Worm (Caenorhabditis elegans): ENCODE results near the gene C07E3.10.
A peak's percentile ranks its signal among the peaks of the same experiment; 100 is the strongest.

The C07E3.10 gene

ce11 chrII:10346075-10346474 is at the start of gene C07E3.10:
C07E3.10 (plus strand) TSS chrII:10346375.
- TF ChIP-seq nhr-21 (tag; optimal IDR thresholded peaks at IDR 0.05) = no peak
- no peak for TF ChIP-seq nhr-23 (tag; optimal IDR thresholded peaks at IDR 0.05)
- TF ChIP-seq snpc-4 (tag; optimal IDR thresholded peaks at IDR 0.05) = no peak
- no peak for TF ChIP-seq R02D3.7 (tag; optimal IDR thresholded peaks at IDR 0.05)
- TF ChIP-seq nhr-237 (tag; optimal IDR thresholded peaks at IDR 0.05) = no peak
- no peak for TF ChIP-seq Y55F3AM.14 (GFP tag; optimal IDR thresholded peaks at IDR 0.05)

- no peak for TF ChIP-seq nhr-25 (tag; optimal IDR thresholded peaks at IDR 0.05)
- no peak for TF ChIP-seq unc-55 (GFP tag; optimal IDR thresholded peaks at IDR 0.05)
- peak; percentile 70 for TF ChIP-seq nhr-129 (tag; optimal IDR thresholded peaks at IDR 0.05)
- TF ChIP-seq dmd-4 (tag; optimal IDR thresholded peaks at IDR 0.05) = no peak
- no peak for TF ChIP-seq nhr-23 (tag; optimal IDR thresholded peaks at IDR 0.05)
- no peak for TF ChIP-seq egl-27 (tag; optimal IDR thresholded peaks at IDR 0.05)
- no peak for TF ChIP-seq ceh-16 (tag; optimal IDR thresholded peaks at IDR 0.05)
- no peak for TF ChIP-seq R02D3.7 (tag; optimal IDR thresholded peaks at IDR 0.05)
- TF ChIP-seq peb-1 (tag; optimal IDR thresholded peaks at IDR 0.05) = no peak
- no peak for TF ChIP-seq ZK546.5 (tag; optimal IDR thresholded peaks at IDR 0.05)
- TF ChIP-seq lin-13 (GFP tag; optimal IDR thresholded peaks at IDR 0.05) = peak; percentile 24
- no peak for TF ChIP-seq Y55F3AM.14 (GFP tag; optimal IDR thresholded peaks at IDR 0.05)
- TF ChIP-seq nhr-12 (tag; optimal IDR thresholded peaks at IDR 0.05) = no peak
- TF ChIP-seq fos-1 (tag; optimal IDR thresholded peaks at IDR 0.05) = no peak
- TF ChIP-seq elt-3 (tag; optimal IDR thresholded peaks at IDR 0.05) = no peak
- TF ChIP-seq mdl-1 (tag; optimal IDR thresholded peaks at IDR 0.05) = no peak
- TF ChIP-seq snpc-4 (tag; optimal IDR thresholded peaks at IDR 0.05) = no peak
- TF ChIP-seq unc-39 (tag; optimal IDR thresholded peaks at IDR 0.05) = no peak
- peak; percentile 14 for TF ChIP-seq sem-4 (tag; optimal IDR thresholded peaks at IDR 0.05)
- no peak for TF ChIP-seq ama-1 (optimal IDR thresholded peaks at IDR 0.05)
- TF ChIP-seq C34F6.9 (tag; optimal IDR thresholded peaks at IDR 0.05) = peak; percentile 68
- TF ChIP-seq nhr-10 (tag; optimal IDR thresholded peaks at IDR 0.05) = no peak
- no peak for TF ChIP-seq gmeb-1 (tag; optimal IDR thresholded peaks at IDR 0.05)
- TF ChIP-seq nhr-21 (tag; optimal IDR thresholded peaks at IDR 0.05) = no peak
- peak; percentile 83 for TF ChIP-seq ztf-4 (tag; optimal IDR thresholded peaks at IDR 0.05)
- no peak for TF ChIP-seq blmp-1 (tag; optimal IDR thresholded peaks at IDR 0.05; ENCODE audit: insufficient read depth)
- TF ChIP-seq sma-3 (GFP tag; optimal IDR thresholded peaks at IDR 0.05) = no peak
- no peak for TF ChIP-seq unc-62 (GFP tag; optimal IDR thresholded peaks at IDR 0.05)
- no peak for TF ChIP-seq skn-1 (tag; optimal IDR thresholded peaks at IDR 0.05)
- TF ChIP-seq lsy-2 (tag; optimal IDR thresholded peaks at IDR 0.05) = peak in 1 of 2 experiments; percentile 66
- peak; percentile 70 for TF ChIP-seq F13H6.1 (tag; optimal IDR thresholded peaks at IDR 0.05)
- no peak for TF ChIP-seq elt-1 (tag; optimal IDR thresholded peaks at IDR 0.05)
- TF ChIP-seq mbf-1 (tag; optimal IDR thresholded peaks at IDR 0.05) = no peak
- TF ChIP-seq lin-11 (tag; optimal IDR thresholded peaks at IDR 0.05) = no peak
- TF ChIP-seq zag-1 (tag; optimal IDR thresholded peaks at IDR 0.05) = no peak
- no peak for TF ChIP-seq nhr-77 (tag; optimal IDR thresholded peaks at IDR 0.05)
- no peak for TF ChIP-seq lin-39 (tag; optimal IDR thresholded peaks at IDR 0.05)
- TF ChIP-seq ceh-82 (tag; optimal IDR thresholded peaks at IDR 0.05) = no peak
- TF ChIP-seq aly-2 (tag; optimal IDR thresholded peaks at IDR 0.05) = no peak
- peak; percentile 70 for TF ChIP-seq sma-9 (GFP tag; optimal IDR thresholded peaks at IDR 0.05)
- TF ChIP-seq sma-9 (tag; optimal IDR thresholded peaks at IDR 0.05) = no peak
- TF ChIP-seq crh-2 (tag; optimal IDR thresholded peaks at IDR 0.05) = peak; percentile 93
- TF ChIP-seq alr-1 (tag; optimal IDR thresholded peaks at IDR 0.05) = no peak
- no peak for TF ChIP-seq nhr-6 (tag; optimal IDR thresholded peaks at IDR 0.05)
- TF ChIP-seq ztf-1 (GFP tag; conservative IDR thresholded peaks at IDR 0.05) = no peak
- TF ChIP-seq ztf-11 (tag; optimal IDR thresholded peaks at IDR 0.05) = no peak
- no peak for TF ChIP-seq nhr-11 (tag; optimal IDR thresholded peaks at IDR 0.05)
- TF ChIP-seq nhr-237 (tag; optimal IDR thresholded peaks at IDR 0.05) = no peak
- TF ChIP-seq mab-5 (tag; optimal IDR thresholded peaks at IDR 0.05) = peak; percentile 62
These were observed 46.0 kb upstream of the C07E3.10 start, which contains the start of gene nep-26 for ce11 chrII:10300082-10300749. nep-26 (minus strand) TSS chrII:10300132.
